Worm (Caenorhabditis elegans): ENCODE measurements around the gene C35C5.10.

ce11 chrX:11533543-11534003 is 22.5 kb upstream of the C35C5.10 start, which contains the start of gene C35C5.8:
- TF ChIP-seq lin-39 (tag; optimal IDR thresholded peaks at IDR 0.05) (no peak), nhr-76 (tag; optimal IDR thresholded peaks at IDR 0.05) (no peak)
